Fruit fly (Drosophila melanogaster) whole organism, pupa: ENCODE measurements around the gene CG16978.

Experiments
- CG10348 ChIP-seq: fragments of 200-800 bp; sonication (Bioruptor generic); IDR thresholded peaks from 2 replicates; pipeline ENCODE4 v1.3.6; 2022; ENCODE audit warnings: missing biosample characterization, missing genetic modification characterization
- CG14655 ChIP-seq: fragments of 200-800 bp; sonication (Bioruptor generic); optimal IDR thresholded peaks from 3 replicates; lab custom pipeline; 2017; ENCODE audit warnings: mild to moderate bottlenecking, missing biosample characterization, missing genetic modification reagents, missing genetic modification characterization
- CG32121 ChIP-seq: fragments of 200-800 bp; sonication (Bioruptor generic); IDR thresholded peaks from 2 replicates; pipeline ENCODE4 v1.3.6; 2022; ENCODE audit warnings: missing biosample characterization, missing genetic modification characterization
- CG34367 ChIP-seq: fragments of 200-800 bp; sonication (Bioruptor generic); optimal IDR thresholded peaks from 2 replicates; lab custom pipeline; 2018; ENCODE audit warnings: missing biosample characterization, mild to moderate bottlenecking, missing genetic modification characterization
- CG4496 ChIP-seq: fragments of 200-800 bp; sonication (Bioruptor generic); IDR thresholded peaks from 3 replicates; pipeline ENCODE4 v1.3.6; 2022; ENCODE audit warnings: missing biosample characterization, missing genetic modification characterization
- CG8159 ChIP-seq: fragments of 200-800 bp; sonication (Bioruptor generic); optimal IDR thresholded peaks from 3 replicates; lab custom pipeline; 2018; ENCODE audit warnings: missing biosample characterization, mild to moderate bottlenecking, missing genetic modification characterization, moderate library complexity
- CG8301 ChIP-seq: fragments of 200-800 bp; sonication (Bioruptor generic); optimal IDR thresholded peaks from 2 replicates; lab custom pipeline; 2018; ENCODE audit warnings: missing biosample characterization, mild to moderate bottlenecking, missing genetic modification characterization
- D1 ChIP-seq: fragments of 200-800 bp; sonication (Bioruptor generic); optimal IDR thresholded peaks from 2 replicates; lab custom pipeline; 2018; ENCODE audit warnings: missing biosample characterization, mild to moderate bottlenecking, missing genetic modification characterization, moderate library complexity
- Ets98B ChIP-seq: fragments of 200-800 bp; sonication (Bioruptor generic); IDR thresholded peaks from 2 replicates; pipeline ENCODE4 v1.3.6; 2022; ENCODE audit warnings: missing biosample characterization, missing genetic modification characterization

DNA sequence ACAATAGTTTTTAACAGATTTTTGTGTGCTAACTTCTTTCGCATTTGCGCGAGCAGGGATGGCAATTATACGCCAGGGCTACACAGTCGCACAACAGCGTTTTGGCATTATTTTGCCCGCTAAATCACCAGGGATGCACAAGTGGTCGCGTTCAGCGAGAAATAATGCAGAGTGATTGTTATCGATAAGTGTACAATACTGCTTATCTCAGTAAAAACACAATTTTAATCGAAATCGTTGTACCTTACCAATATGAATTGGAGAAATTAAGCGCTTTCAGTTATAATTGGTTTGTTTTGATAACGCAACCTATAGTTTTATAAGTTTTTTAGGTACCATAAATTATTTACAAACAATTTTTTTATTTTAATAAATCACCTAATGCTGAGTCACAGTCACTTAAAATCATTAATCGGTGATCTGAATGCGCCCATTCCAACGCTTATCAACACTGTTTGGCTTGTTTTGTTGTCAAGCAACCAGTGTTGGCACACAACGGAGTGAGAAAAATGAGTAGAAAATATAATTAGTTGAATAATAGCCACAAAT is 33.4 kb upstream of the CG16978 start, which contains the start of the genes Sfmbt and CG5439:
- TF ChIP-seq CG4496 = peak; percentile 43; the same call in 1 of the 3 replicates
- no peak for TF ChIP-seq CG8301 (tag; lab: Kevin White, UChicago)
- TF ChIP-seq D1 = no peak
- peak; percentile 8 for TF ChIP-seq CG34367 (tag; lab: Kevin White, UChicago)
- TF ChIP-seq Ets98B = no peak
- 0 out of 2 replicates have a peak, but pooled peaks have one; percentile 23 for TF ChIP-seq CG32121
- TF ChIP-seq CG10348 (GFP tag; lab: Robert Waterston, UW) = no peak
- TF ChIP-seq CG8159 (tag; lab: Kevin White, UChicago) = peak; percentile 62
- TF ChIP-seq CG14655 (GFP tag; lab: Kevin White, UChicago) = no peak
